Worm (Caenorhabditis elegans): ENCODE measurements around the gene ZK1236.9.

DNA sequence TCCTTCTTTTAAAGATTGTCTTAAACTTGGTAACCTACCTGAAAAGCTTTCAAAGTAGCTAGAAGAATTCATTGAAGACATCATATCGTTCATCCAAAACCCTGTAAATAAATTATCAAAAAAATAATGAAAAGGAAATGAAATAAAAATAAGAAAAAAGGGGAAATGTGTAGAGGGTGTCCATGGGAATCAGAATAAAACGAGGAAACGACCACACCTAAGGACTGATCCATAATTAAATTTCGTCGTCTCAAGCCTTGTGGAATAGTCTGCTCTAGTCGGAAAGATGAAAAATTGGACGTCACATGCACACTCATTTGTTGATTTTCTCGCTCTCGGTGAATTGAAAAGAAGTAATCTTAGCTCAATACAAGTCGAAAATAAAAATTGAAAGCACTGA, at the start of gene ZK1236.9:
- TF ChIP-seq hlh-12 (tag; optimal IDR thresholded peaks at IDR 0.05) = no peak
- TF ChIP-seq Y56A3A.18 (GFP tag; IDR thresholded peaks at IDR 0.05) = no peak
- no peak for TF ChIP-seq hsf-1 (GFP tag; IDR thresholded peaks at IDR 0.05)
- no peak for TF ChIP-seq madf-6 (GFP tag; IDR thresholded peaks at IDR 0.05)
- TF ChIP-seq efl-1 (GFP tag; optimal IDR thresholded peaks at IDR 0.05) = no peak
- no peak for TF ChIP-seq madf-8 (GFP tag; conservative IDR thresholded peaks at IDR 0.05)
- no peak for TF ChIP-seq ama-1 (optimal IDR thresholded peaks at IDR 0.05)
- TF ChIP-seq ama-1 (GFP tag; optimal IDR thresholded peaks at IDR 0.05) = no peak
- TF ChIP-seq nfya-1 (tag; optimal IDR thresholded peaks at IDR 0.05; ENCODE audit: borderline replicate concordance, insufficient read depth) = no peak
